Fruit fly (Drosophila melanogaster) whole organism, prepupa: ENCODE data around the gene MME1.

Source experiments
- Blimp-1 ChIP-seq: fragments of 200-800 bp; sonication (Bioruptor generic); optimal IDR thresholded peaks from 3 replicates; lab custom pipeline; 2017; ENCODE audit warnings: missing biosample characterization, missing genetic modification characterization, mild to moderate bottlenecking, moderate library complexity, missing genetic modification reagents
- CG11902 ChIP-seq: fragments of 200-800 bp; sonication (Bioruptor generic); optimal IDR thresholded peaks from 3 replicates; lab custom pipeline; 2016; ENCODE audit warnings: missing biosample characterization, missing genetic modification characterization
- CG16779 ChIP-seq: fragments of 200-800 bp; sonication (Bioruptor generic); optimal IDR thresholded peaks from 3 replicates; lab custom pipeline; 2017; ENCODE audit warnings: missing biosample characterization, mild to moderate bottlenecking, missing genetic modification characterization
- CG6808 ChIP-seq: fragments of 200-800 bp; sonication (Bioruptor generic); optimal IDR thresholded peaks from 3 replicates; lab custom pipeline; 2017; ENCODE audit warnings: missing biosample characterization, missing genetic modification characterization, mild to moderate bottlenecking, moderate library complexity, missing genetic modification reagents
- Eip75B ChIP-seq: fragments of 200-800 bp; sonication (Bioruptor generic); optimal IDR thresholded peaks from 3 replicates; lab custom pipeline; 2016; ENCODE audit warnings: missing biosample characterization, missing genetic modification characterization
- Lpt ChIP-seq: fragments of 200-800 bp; sonication (Bioruptor generic); optimal IDR thresholded peaks from 3 replicates; lab custom pipeline; 2016; ENCODE audit warnings: missing biosample characterization, missing genetic modification characterization
- acj6 ChIP-seq: fragments of 200-800 bp; sonication (Bioruptor generic); optimal IDR thresholded peaks from 3 replicates; lab custom pipeline; 2016; ENCODE audit warnings: missing biosample characterization, missing genetic modification characterization

dm6 chr2L:7043039-7043905, 15.9 kb downstream of the MME1 start:
- peak; percentile 45 for TF ChIP-seq CG6808
- peak; percentile 52 for TF ChIP-seq acj6 (GFP tag; lab: Kevin White, UChicago)
- peak; percentile 52 for TF ChIP-seq Blimp-1 (GFP tag; lab: Kevin White, UChicago)
- TF ChIP-seq Eip75B (GFP tag; lab: Kevin White, UChicago), result peak; percentile 42
- no peak for TF ChIP-seq Lpt (GFP tag; lab: Kevin White, UChicago)
- TF ChIP-seq CG16779, result no peak
- peak; percentile 3 for TF ChIP-seq CG11902 (GFP tag; lab: Kevin White, UChicago)
